Worm (Caenorhabditis elegans) whole organism, mixed stage, embryonic: ENCODE measurements around the gene C03B8.3.

ENCODE experiments used
- M03D4.4 ChIP-seq: sonication (generic microtip); optimal IDR thresholded peaks from 2 replicates; lab custom pipeline; 2017; ENCODE audit warnings: mild to moderate bottlenecking, missing genetic modification characterization, missing compliant biosample characterization
- bed-3 ChIP-seq: fragments of 200-800 bp; sonication (Bioruptor generic); optimal IDR thresholded peaks from 3 replicates; lab custom pipeline; 2018; ENCODE audit warnings: mild to moderate bottlenecking, missing genetic modification characterization, moderate library complexity, missing compliant biosample characterization
- blmp-1 ChIP-seq: fragments of 150-350 bp; optimal IDR thresholded peaks from 2 replicates; lab custom pipeline; 2014; ENCODE audit warnings: missing biosample characterization, missing genetic modification characterization
- ceh-39 ChIP-seq: fragments of 150-350 bp; optimal IDR thresholded peaks from 2 replicates; lab custom pipeline; 2014; ENCODE audit warnings: missing biosample characterization, missing genetic modification characterization
- ceh-43 ChIP-seq: fragments of 200-800 bp; sonication (Bioruptor generic); optimal IDR thresholded peaks from 2 replicates; lab custom pipeline; 2018; ENCODE audit warnings: mild to moderate bottlenecking, missing genetic modification characterization, moderate library complexity, missing compliant biosample characterization
- ceh-83 ChIP-seq: fragments of 200-800 bp; sonication (Bioruptor generic); optimal IDR thresholded peaks from 2 replicates; lab custom pipeline; 2018; ENCODE audit warnings: mild to moderate bottlenecking, missing genetic modification characterization, missing compliant biosample characterization
- ces-1 ChIP-seq: fragments of 150-350 bp; optimal IDR thresholded peaks from 2 replicates; lab custom pipeline; 2014; ENCODE audit warnings: missing biosample characterization, missing genetic modification reagents, missing genetic modification characterization
- cnd-1 ChIP-seq: fragments of 200-800 bp; sonication (Bioruptor generic); optimal IDR thresholded peaks from 2 replicates; lab custom pipeline; 2018; ENCODE audit warnings: mild to moderate bottlenecking, missing genetic modification characterization, missing compliant biosample characterization
- drap-1 ChIP-seq: fragments of 200-800 bp; sonication (Bioruptor generic); optimal IDR thresholded peaks from 3 replicates; lab custom pipeline; 2018; ENCODE audit warnings: mild to moderate bottlenecking, missing genetic modification characterization, missing compliant biosample characterization
- elt-1 ChIP-seq: sonication (generic microtip); optimal IDR thresholded peaks from 2 replicates; lab custom pipeline; 2017; ENCODE audit warnings: missing genetic modification characterization, mild to moderate bottlenecking, missing compliant biosample characterization, antibody characterized with exemption, moderate library complexity, borderline replicate concordance; ENCODE audit not compliant: insufficient read depth
- elt-3 ChIP-seq: fragments of 150-350 bp; optimal IDR thresholded peaks from 2 replicates; lab custom pipeline; 2014; ENCODE audit warnings: missing biosample characterization, missing genetic modification characterization
- flh-1 ChIP-seq: fragments of 200-800 bp; sonication (Bioruptor generic); optimal IDR thresholded peaks from 2 replicates; lab custom pipeline; 2018; ENCODE audit warnings: mild to moderate bottlenecking, missing genetic modification characterization, moderate library complexity, missing compliant biosample characterization
- ham-2 ChIP-seq: fragments of 200-800 bp; sonication (Bioruptor generic); optimal IDR thresholded peaks from 2 replicates; lab custom pipeline; 2018; ENCODE audit warnings: mild to moderate bottlenecking, missing genetic modification characterization, missing compliant biosample characterization
- hlh-1 ChIP-seq: fragments of 150-350 bp; optimal IDR thresholded peaks from 2 replicates; lab custom pipeline; 2014; ENCODE audit warnings: missing biosample characterization, missing genetic modification reagents, missing genetic modification characterization
- lin-13 ChIP-seq: fragments of 150-350 bp; optimal IDR thresholded peaks from 2 replicates; lab custom pipeline; 2014; ENCODE audit warnings: missing biosample characterization, missing genetic modification characterization
- lin-32 ChIP-seq: fragments of 200-800 bp; sonication (Bioruptor generic); optimal IDR thresholded peaks from 2 replicates; lab custom pipeline; 2018; ENCODE audit warnings: mild to moderate bottlenecking, missing genetic modification characterization, missing compliant biosample characterization
- lsy-2 ChIP-seq: fragments of 150-350 bp; optimal IDR thresholded peaks from 2 replicates; lab custom pipeline; 2014; ENCODE audit warnings: missing biosample characterization, missing genetic modification characterization
- mab-5 ChIP-seq: fragments of 150-350 bp; optimal IDR thresholded peaks from 2 replicates; lab custom pipeline; 2014; ENCODE audit warnings: missing biosample characterization, missing genetic modification characterization
- mep-1 ChIP-seq: fragments of 150-350 bp; optimal IDR thresholded peaks from 2 replicates; lab custom pipeline; 2017; ENCODE audit warnings: missing biosample characterization, missing genetic modification reagents, missing genetic modification characterization, inconsistent platforms
- mls-2 ChIP-seq: sonication (generic microtip); optimal IDR thresholded peaks from 2 replicates; lab custom pipeline; 2016; ENCODE audit warnings: mild to moderate bottlenecking, missing genetic modification characterization, moderate library complexity, missing compliant biosample characterization
- nhr-2 ChIP-seq: fragments of 150-350 bp; optimal IDR thresholded peaks from 2 replicates; lab custom pipeline; 2014; ENCODE audit warnings: missing biosample characterization, missing genetic modification characterization
- nhr-237 ChIP-seq: fragments of 150-350 bp; optimal IDR thresholded peaks from 2 replicates; lab custom pipeline; 2014; ENCODE audit warnings: missing biosample characterization, missing genetic modification characterization
- nhr-28 ChIP-seq: fragments of 150-350 bp; optimal IDR thresholded peaks from 2 replicates; lab custom pipeline; 2014; ENCODE audit warnings: missing biosample characterization, missing genetic modification characterization
- nhr-76 ChIP-seq: sonication (generic microtip); optimal IDR thresholded peaks from 2 replicates; lab custom pipeline; 2017; ENCODE audit warnings: missing biosample characterization, missing genetic modification characterization
- pha-4 ChIP-seq: fragments of 150-350 bp; optimal IDR thresholded peaks from 2 replicates; lab custom pipeline; 2018; ENCODE audit warnings: missing biosample characterization, missing genetic modification reagents, missing genetic modification characterization
- sem-2 ChIP-seq: fragments of 200-800 bp; sonication (Bioruptor generic); optimal IDR thresholded peaks from 2 replicates; lab custom pipeline; 2018; ENCODE audit warnings: mild to moderate bottlenecking, missing genetic modification characterization, missing compliant biosample characterization
- snpc-4 ChIP-seq: fragments of 150-350 bp; optimal IDR thresholded peaks from 2 replicates; lab custom pipeline; 2014; ENCODE audit warnings: missing biosample characterization, missing genetic modification characterization
- sptf-1 ChIP-seq: sonication (generic microtip); optimal IDR thresholded peaks from 2 replicates; lab custom pipeline; 2017; ENCODE audit warnings: mild to moderate bottlenecking, missing genetic modification characterization, moderate library complexity, missing compliant biosample characterization
- tbx-8 ChIP-seq: fragments of 200-800 bp; sonication (Bioruptor generic); optimal IDR thresholded peaks from 2 replicates; lab custom pipeline; 2018; ENCODE audit warnings: mild to moderate bottlenecking, missing genetic modification characterization, moderate library complexity, missing compliant biosample characterization
- unc-120 ChIP-seq: sonication (generic microtip); optimal IDR thresholded peaks from 2 replicates; lab custom pipeline; 2017; ENCODE audit warnings: missing genetic modification characterization, missing compliant biosample characterization; ENCODE audit not compliant: poor library complexity, severe bottlenecking
- unc-39 ChIP-seq: fragments of 150-350 bp; optimal IDR thresholded peaks from 2 replicates; lab custom pipeline; 2014; ENCODE audit warnings: missing biosample characterization, missing genetic modification characterization
- unc-62 ChIP-seq: fragments of 150-350 bp; optimal IDR thresholded peaks from 2 replicates; lab custom pipeline; 2014; ENCODE audit warnings: missing biosample characterization, missing genetic modification reagents, missing genetic modification characterization
- zip-8 ChIP-seq: fragments of 150-350 bp; optimal IDR thresholded peaks from 2 replicates; lab custom pipeline; 2014; ENCODE audit warnings: missing biosample characterization, missing genetic modification characterization
- ztf-11 ChIP-seq: fragments of 150-350 bp; optimal IDR thresholded peaks from 2 replicates; lab custom pipeline; 2014; ENCODE audit warnings: missing biosample characterization, missing genetic modification characterization

The C03B8.3 gene

DNA sequence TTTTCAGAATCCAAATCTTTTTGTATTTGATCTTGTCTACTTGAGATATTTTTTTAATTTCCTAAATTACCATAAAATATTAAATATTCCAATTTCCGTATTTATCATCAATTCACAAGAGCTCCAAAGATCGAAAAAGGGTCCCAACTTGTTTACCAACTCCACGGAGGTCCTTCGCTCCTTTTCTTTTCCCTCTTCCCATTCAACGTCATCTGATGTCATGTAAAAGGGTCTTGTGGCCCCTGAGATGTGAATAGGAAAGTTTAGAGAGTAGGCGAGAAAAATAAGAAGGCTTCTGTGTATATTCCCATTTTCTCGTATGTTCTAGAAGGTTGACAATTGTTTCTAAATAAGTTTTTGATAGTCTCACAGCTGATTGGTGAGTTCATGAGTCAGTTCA is 10.9 kb downstream of the C03B8.3 start:
- no peak for TF ChIP-seq ceh-83
- TF ChIP-seq unc-120 (tag; lab: Kevin White, UChicago), result no peak
- no peak for TF ChIP-seq mls-2 (tag; lab: Kevin White, UChicago)
- no peak for TF ChIP-seq zip-8 (tag; lab: Kevin White, UChicago)
- no peak for TF ChIP-seq ceh-39 (tag; lab: Kevin White, UChicago)
- no peak for TF ChIP-seq ham-2 (GFP tag; lab: Kevin White, UChicago)
- no peak for TF ChIP-seq nhr-2 (tag; lab: Kevin White, UChicago)
- no peak for TF ChIP-seq blmp-1 (tag; lab: Kevin White, UChicago)
- no peak for TF ChIP-seq sptf-1 (tag; lab: Kevin White, UChicago)
- no peak for TF ChIP-seq lin-13 (tag; lab: Kevin White, UChicago)
- TF ChIP-seq sem-2, result no peak
- TF ChIP-seq snpc-4, result no peak

DNA sequence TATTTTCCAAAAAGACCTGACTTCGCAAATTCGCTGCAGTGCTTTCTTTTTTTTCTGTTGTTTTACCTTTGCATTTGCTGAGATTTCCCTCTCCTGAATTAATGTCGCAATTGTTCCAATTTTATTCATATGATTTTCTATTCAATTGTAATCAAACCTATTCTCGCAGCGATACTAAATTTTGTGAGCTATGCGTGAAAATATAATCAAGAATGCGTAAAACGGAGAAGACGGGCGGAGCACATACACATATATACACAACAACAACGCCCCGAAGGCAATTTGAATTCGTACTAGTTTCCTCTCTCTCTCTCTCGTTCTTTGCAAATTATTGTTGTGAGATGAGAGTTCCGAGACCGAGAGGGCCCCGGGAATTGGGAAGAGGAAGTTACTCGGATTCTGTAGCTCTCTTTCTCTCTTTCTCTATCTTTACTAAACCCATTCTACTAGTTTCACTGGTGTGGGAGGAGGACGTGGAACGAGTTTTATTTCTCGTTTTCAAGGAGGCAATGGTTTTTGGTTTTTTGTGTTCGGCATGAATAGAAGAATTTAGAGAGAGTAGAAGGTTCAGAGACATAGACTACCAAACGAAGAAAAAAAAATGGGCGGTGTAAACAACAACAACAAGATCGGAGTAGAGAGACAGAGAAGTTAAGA is 11.4 kb downstream of the C03B8.3 start:
- TF ChIP-seq ces-1 (GFP tag; lab: Kevin White, UChicago) (peak; percentile 97), hlh-1 (tag; lab: Kevin White, UChicago) (no peak), lsy-2 (peak; percentile 22)

ce11 chrIII:7724433-7724832 is 12.3 kb downstream of the C03B8.3 start:
- TF ChIP-seq mab-5 (no peak), sptf-1 (tag; lab: Kevin White, UChicago) (no peak), snpc-4 (no peak), ces-1 (GFP tag; lab: Kevin White, UChicago) (no peak), nhr-2 (tag; lab: Kevin White, UChicago) (no peak), nhr-76 (tag; lab: Kevin White, UChicago) (no peak), M03D4.4 (no peak), lsy-2 (no peak), zip-8 (tag; lab: Kevin White, UChicago) (no peak), ceh-43 (GFP tag; lab: Kevin White, UChicago) (no peak), mep-1 (tag; lab: Kevin White, UChicago) (no peak), cnd-1 (tag; lab: Kevin White, UChicago) (no peak), tbx-8 (no peak), flh-1 (no peak), sem-2 (no peak), drap-1 (no peak), ceh-83 (no peak), unc-39 (tag; lab: Kevin White, UChicago) (no peak)

DNA sequence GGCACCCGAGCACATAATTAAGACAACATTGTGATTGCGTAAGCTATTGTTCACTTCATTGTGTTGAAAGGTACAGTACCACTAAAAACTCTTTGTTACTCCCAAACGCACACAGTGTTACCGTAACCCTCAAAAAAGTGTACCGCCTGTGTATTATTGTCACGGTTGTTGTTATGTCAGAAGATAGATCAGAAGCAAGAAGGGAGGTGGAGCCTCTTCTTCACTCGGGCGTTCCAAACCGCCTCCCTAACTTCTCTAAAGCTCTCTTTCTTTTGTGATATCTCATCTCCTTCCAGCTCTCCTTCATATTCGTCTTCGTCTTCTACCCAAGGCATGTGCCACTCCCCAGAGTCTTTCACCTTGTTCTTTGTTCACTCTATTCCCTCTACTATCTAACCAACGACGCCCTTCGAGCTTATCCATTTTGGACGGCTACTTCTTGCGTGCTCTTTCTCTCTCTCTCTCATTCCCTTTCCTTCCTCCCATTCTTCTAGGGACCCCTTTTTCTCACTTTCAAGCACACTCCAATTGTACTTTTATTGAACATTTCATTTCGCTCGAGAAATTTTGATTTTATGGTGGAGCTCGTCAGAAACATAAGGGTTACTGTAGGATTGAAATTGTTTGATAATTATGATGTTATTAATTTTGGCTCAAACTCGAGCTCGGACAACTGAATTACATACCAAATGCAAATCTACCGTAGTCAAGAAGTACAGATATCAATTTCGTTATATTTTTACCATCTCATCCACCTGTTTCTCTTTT is 13.6 kb downstream of the C03B8.3 start:
- TF ChIP-seq ces-1 (GFP tag; lab: Kevin White, UChicago) (peak; percentile 70), tbx-8 (no peak), unc-120 (tag; lab: Kevin White, UChicago) (no peak), blmp-1 (tag; lab: Kevin White, UChicago) (no peak), ztf-11 (tag; lab: Kevin White, UChicago) (no peak), ceh-43 (GFP tag; lab: Kevin White, UChicago) (no peak), ceh-39 (tag; lab: Kevin White, UChicago) (no peak), nhr-2 (tag; lab: Kevin White, UChicago) (peak; percentile 56), hlh-1 (tag; lab: Kevin White, UChicago) (no peak), ham-2 (GFP tag; lab: Kevin White, UChicago) (no peak), unc-39 (tag; lab: Kevin White, UChicago) (no peak), lsy-2 (peak; percentile 27), zip-8 (tag; lab: Kevin White, UChicago) (peak; percentile 25)

DNA sequence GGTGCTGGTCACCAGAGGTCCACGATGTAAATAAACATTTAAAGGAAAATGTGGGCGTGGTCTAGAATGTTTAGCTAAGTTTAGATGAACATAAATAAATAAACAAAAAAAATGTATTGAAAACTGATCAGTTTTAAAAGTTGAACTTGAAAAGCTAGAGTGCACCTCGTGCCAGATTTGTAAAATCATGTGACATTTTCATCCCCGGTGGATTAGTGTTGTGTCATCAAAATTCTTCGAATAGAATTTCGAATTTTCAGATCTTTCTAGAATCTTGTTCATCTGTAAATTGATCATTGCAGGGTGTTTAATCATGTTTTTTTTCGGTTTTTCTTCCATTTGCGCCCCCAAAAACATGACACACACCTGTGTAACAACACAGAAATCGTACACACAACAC is 14.4 kb downstream of the C03B8.3 start:
- no peak for TF ChIP-seq mep-1 (tag; lab: Kevin White, UChicago)
- TF ChIP-seq drap-1, result no peak
- TF ChIP-seq snpc-4, result no peak
- no peak for TF ChIP-seq mls-2 (tag; lab: Kevin White, UChicago)

- TF ChIP-seq bed-3 (GFP tag; lab: Kevin White, UChicago) (no peak), nhr-2 (tag; lab: Kevin White, UChicago) (no peak), lsy-2 (no peak), blmp-1 (tag; lab: Kevin White, UChicago) (peak; percentile 38), mep-1 (tag; lab: Kevin White, UChicago) (no peak), sptf-1 (tag; lab: Kevin White, UChicago) (no peak), unc-120 (tag; lab: Kevin White, UChicago) (peak; percentile 74), unc-62 (GFP tag; lab: Kevin White, UChicago) (peak; percentile 47), lin-32 (no peak), M03D4.4 (peak; percentile 33), elt-3 (tag; lab: Kevin White, UChicago) (no peak), sem-2 (no peak), pha-4 (tag; lab: Kevin White, UChicago) (peak; percentile 49), nhr-76 (tag; lab: Kevin White, UChicago) (no peak), nhr-28 (tag; lab: Kevin White, UChicago) (no peak), elt-1 (tag; lab: Kevin White, UChicago) (no peak), zip-8 (tag; lab: Kevin White, UChicago) (no peak), drap-1 (no peak), hlh-1 (tag; lab: Kevin White, UChicago) (peak; percentile 67), ztf-11 (tag; lab: Kevin White, UChicago) (no peak), mls-2 (tag; lab: Kevin White, UChicago) (no peak), nhr-237 (tag; lab: Kevin White, UChicago) (no peak)
Observed at ce11 chrIII:7728494-7728893, 16.4 kb downstream of the C03B8.3 start.
